Worm (Caenorhabditis elegans): ENCODE data around the gene fbxa-214.
"Not testable (repeated sequence)": the region's sequence is repeated elsewhere in the genome, so short reads cannot be mapped to it uniquely, and the experiment has no call there.

The fbxa-214 gene

DNA sequence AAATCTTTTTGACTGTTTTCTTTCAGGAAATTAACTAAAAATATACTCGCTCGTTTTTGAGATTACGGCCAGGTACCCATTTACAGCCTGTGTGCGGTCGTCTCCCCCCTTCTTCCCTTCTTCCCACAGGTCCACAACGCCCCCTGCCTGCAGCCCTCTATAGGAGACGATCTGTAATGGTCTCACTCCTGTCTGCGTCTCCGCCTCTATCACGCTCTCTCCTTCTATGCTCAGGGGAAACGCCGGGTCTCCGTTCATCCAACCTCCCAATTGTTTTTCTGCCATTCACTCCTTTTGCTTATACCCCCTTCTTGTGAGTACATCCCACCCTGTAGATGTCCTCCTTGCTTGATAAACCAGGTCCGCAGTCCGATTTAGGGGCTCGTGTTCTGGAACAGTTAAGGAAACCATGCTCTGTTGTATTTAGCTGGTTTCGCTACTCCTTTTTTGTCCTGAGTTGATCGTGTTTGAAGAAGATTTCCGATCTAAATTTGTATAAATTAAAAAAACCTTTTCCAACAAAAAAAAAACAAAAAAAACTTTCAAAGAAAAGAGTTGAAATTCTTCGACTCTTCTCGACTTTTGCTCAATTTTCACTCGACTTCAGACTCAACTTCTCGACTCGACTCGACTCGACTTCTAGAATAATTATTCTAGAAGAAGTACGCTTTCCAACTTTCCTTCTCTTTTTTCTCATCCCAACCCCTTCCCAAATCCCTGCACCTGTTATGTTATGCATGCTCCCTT is 31.3 kb downstream of the fbxa-214 start, which contains the start of gene F29G9.1:
TSS of gene F29G9.1 (plus strand) at position 697 of the 747 bp plus-strand sequence.
- not testable (repeated sequence) for TF ChIP-seq hnd-1, F13C5.2, B0310.2 (tag; optimal IDR thresholded peaks at IDR 0.05)

DNA sequence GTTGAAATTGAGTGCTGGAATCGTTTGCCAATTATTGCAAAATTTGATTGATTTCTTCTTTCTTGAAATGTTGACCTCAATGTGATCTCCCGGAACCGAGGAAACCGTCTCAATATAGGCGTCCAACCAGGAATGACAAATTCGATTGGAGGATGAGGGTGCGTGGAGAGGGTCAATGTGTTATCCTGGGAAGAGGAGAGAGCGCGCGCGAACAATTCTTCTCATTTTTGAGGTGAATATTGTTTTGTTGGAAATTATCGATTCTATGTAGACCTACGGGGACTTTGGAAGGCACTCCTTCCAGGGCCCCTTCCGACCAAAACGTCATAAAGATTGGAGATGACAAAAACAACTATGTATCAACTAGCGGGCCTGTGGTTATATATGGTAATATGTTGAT is 33.3 kb downstream of the fbxa-214 start:
- TF ChIP-seq hmbx-1 (tag; optimal IDR thresholded peaks at IDR 0.05) = no peak
- TF ChIP-seq sea-1 (GFP tag; conservative IDR thresholded peaks at IDR 0.05) = no peak
- no peak for TF ChIP-seq ceh-13 (GFP tag; optimal IDR thresholded peaks at IDR 0.05)

DNA sequence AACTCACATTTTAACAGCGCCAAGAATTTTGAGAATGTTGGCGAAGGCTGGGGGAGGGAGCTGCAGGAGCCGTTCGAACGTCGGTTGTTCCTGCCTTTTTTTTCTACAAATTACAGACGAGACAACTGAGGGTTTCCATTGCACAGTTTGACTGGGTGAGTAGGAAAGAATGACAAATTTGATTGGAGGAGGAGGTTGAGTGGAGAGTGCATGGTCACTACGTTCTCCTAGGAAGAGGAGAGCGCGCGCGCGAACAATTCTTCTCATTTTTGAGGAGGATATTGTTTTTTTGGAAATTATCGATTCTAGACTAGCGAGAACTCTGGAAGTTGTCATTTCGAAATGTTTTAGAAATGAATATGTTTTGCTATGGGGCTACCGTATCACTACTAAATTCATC is 35.2 kb downstream of the fbxa-214 start, which contains the start of gene dhs-17:
TSS of gene dhs-17 (minus strand) at position 101 of the 400 bp plus-strand sequence.
- no peak for TF ChIP-seq flt-1 (GFP tag; IDR thresholded peaks at IDR 0.05)
- TF ChIP-seq sea-1 (GFP tag; conservative IDR thresholded peaks at IDR 0.05) = no peak
- no peak for TF ChIP-seq aly-1 (tag; optimal IDR thresholded peaks at IDR 0.05)
- TF ChIP-seq tbx-37 (GFP tag; conservative IDR thresholded peaks at IDR 0.05) = no peak
- TF ChIP-seq B0310.2 (tag; optimal IDR thresholded peaks at IDR 0.05) = no peak
- TF ChIP-seq hmbx-1 (tag; optimal IDR thresholded peaks at IDR 0.05) = no peak
- TF ChIP-seq scrt-1 (GFP tag; IDR thresholded peaks at IDR 0.05) = no peak
- TF ChIP-seq F13C5.2 (tag; optimal IDR thresholded peaks at IDR 0.05) = no peak
- no peak for TF ChIP-seq ama-1 (optimal IDR thresholded peaks at IDR 0.05)
- no peak for TF ChIP-seq hmg-4 (GFP tag; optimal IDR thresholded peaks at IDR 0.05)

DNA sequence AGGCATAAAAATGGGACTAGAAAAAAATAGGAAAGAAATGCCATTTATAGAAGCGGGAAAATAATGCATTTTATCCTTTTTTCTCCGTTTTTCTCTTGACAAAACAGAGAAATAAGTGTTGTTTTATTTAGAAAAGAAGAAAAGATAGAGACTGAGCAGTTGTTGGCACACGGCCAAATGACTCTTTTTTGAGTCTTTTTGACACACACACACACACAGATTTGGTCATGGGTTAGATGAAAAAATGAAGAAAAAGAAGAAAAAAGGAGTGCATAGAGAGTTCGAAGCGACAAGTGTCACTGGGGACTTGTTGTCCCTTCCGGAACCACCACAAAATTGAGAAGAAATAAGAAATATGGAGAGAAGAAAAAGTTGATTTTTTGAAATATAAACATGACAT is 36.4 kb downstream of the fbxa-214 start:
- TF ChIP-seq aly-1 (tag; optimal IDR thresholded peaks at IDR 0.05) = no peak
- TF ChIP-seq hmg-4 (GFP tag; optimal IDR thresholded peaks at IDR 0.05) = no peak
- TF ChIP-seq ama-1 (optimal IDR thresholded peaks at IDR 0.05) = no peak
- no peak for TF ChIP-seq ceh-13 (GFP tag; optimal IDR thresholded peaks at IDR 0.05)
- no peak for TF ChIP-seq B0310.2 (tag; optimal IDR thresholded peaks at IDR 0.05)
- TF ChIP-seq scrt-1 (GFP tag; IDR thresholded peaks at IDR 0.05) = no peak
- TF ChIP-seq tbx-11 (GFP tag; IDR thresholded peaks at IDR 0.05) = no peak
- no peak for TF ChIP-seq ceh-36 (tag; optimal IDR thresholded peaks at IDR 0.05)
- TF ChIP-seq F13C5.2 (tag; optimal IDR thresholded peaks at IDR 0.05) = no peak
- no peak for TF ChIP-seq hmbx-1 (tag; optimal IDR thresholded peaks at IDR 0.05)
- no peak for TF ChIP-seq hnd-1 (tag; optimal IDR thresholded peaks at IDR 0.05)
- no peak for TF ChIP-seq ets-7 (tag; optimal IDR thresholded peaks at IDR 0.05)
- no peak for TF ChIP-seq flt-1 (GFP tag; IDR thresholded peaks at IDR 0.05)
- TF ChIP-seq tbx-37 (GFP tag; conservative IDR thresholded peaks at IDR 0.05) = no peak
- no peak for TF ChIP-seq sea-1 (GFP tag; conservative IDR thresholded peaks at IDR 0.05)
- TF ChIP-seq pes-1 (GFP tag; IDR thresholded peaks at IDR 0.05) = no peak
- no peak for TF ChIP-seq tra-4 (tag; optimal IDR thresholded peaks at IDR 0.05)

DNA sequence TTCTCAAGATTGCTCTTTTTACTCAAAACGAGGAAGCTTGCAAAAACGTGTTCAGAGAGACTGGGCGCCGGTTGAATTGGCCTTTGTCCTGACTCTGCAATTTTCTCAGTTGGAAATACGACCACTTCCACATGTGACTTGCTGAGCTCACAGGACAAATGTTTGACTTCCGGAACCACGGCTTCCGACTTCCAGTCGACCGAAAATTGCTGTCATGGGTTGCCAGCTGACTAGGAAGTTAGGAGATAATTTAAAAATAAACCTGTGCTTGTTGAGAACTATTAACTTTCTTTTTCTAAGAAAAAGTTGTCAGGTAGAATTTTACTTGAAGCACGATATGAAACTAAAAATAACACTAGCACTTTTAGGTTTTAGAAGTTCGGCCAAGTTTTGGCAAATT is 38.3 kb downstream of the fbxa-214 start:
- TF ChIP-seq tbx-11 (GFP tag; IDR thresholded peaks at IDR 0.05) = no peak
- no peak for TF ChIP-seq hmbx-1 (tag; optimal IDR thresholded peaks at IDR 0.05)
- no peak for TF ChIP-seq tbx-37 (GFP tag; conservative IDR thresholded peaks at IDR 0.05)
- no peak for TF ChIP-seq B0310.2 (tag; optimal IDR thresholded peaks at IDR 0.05)
- TF ChIP-seq hnd-1 (tag; optimal IDR thresholded peaks at IDR 0.05) = no peak

DNA sequence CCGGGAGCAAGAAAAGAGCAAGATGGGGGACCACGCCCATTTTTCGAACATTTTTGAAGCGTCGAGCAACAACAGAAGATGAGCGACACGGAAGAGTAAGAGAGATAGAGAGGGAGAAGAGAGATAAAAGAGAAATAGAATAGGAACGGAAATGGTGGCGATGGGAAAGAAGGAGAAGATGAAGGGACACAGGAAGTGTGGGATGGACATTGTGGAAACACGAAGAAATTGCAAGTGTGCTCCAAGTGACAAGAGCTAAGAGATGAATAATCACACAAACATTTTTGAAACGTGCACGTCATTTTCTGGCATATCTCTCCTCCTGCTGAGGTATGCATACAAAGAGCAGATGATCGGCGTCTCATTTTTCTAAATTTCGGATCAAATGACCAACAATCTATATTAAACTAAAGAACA is 39.3 kb downstream of the fbxa-214 start:
- no peak for TF ChIP-seq F13C5.2 (tag; optimal IDR thresholded peaks at IDR 0.05)
- TF ChIP-seq pes-1 (GFP tag; IDR thresholded peaks at IDR 0.05) = no peak
- no peak for TF ChIP-seq sea-1 (GFP tag; conservative IDR thresholded peaks at IDR 0.05)
- TF ChIP-seq scrt-1 (GFP tag; IDR thresholded peaks at IDR 0.05) = no peak
- TF ChIP-seq ets-7 (tag; optimal IDR thresholded peaks at IDR 0.05) = no peak
- no peak for TF ChIP-seq tra-4 (tag; optimal IDR thresholded peaks at IDR 0.05)
- no peak for TF ChIP-seq hmg-4 (GFP tag; optimal IDR thresholded peaks at IDR 0.05)
- TF ChIP-seq tbx-11 (GFP tag; IDR thresholded peaks at IDR 0.05) = no peak
- no peak for TF ChIP-seq tbx-37 (GFP tag; conservative IDR thresholded peaks at IDR 0.05)
- TF ChIP-seq B0310.2 (tag; optimal IDR thresholded peaks at IDR 0.05) = no peak
- TF ChIP-seq hnd-1 (tag; optimal IDR thresholded peaks at IDR 0.05) = no peak
- no peak for TF ChIP-seq ama-1 (optimal IDR thresholded peaks at IDR 0.05)
- no peak for TF ChIP-seq hmbx-1 (tag; optimal IDR thresholded peaks at IDR 0.05)
- TF ChIP-seq ceh-36 (tag; optimal IDR thresholded peaks at IDR 0.05) = no peak
- no peak for TF ChIP-seq ceh-13 (GFP tag; optimal IDR thresholded peaks at IDR 0.05)
- no peak for TF ChIP-seq flt-1 (GFP tag; IDR thresholded peaks at IDR 0.05)
- TF ChIP-seq aly-1 (tag; optimal IDR thresholded peaks at IDR 0.05) = no peak

DNA sequence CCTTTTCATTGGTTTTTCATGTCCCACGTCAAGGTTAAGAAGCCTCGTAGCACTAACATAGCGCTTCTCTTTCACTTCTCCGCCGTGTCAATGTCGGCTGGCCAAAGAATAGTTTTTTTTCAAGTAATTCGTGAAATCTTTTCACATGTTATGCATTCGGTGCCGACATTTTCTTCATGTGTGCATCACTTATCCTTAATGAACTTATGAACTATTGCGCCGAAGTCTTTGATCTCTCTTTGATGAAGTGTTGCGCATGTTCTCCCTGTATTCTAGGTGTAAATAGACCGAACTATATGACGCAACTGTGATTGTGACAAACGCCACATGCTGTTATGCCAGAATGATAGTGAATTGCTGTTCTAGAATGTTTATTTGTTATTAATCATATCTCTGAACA is 47.8 kb downstream of the fbxa-214 start:
- TF ChIP-seq tbx-11 (GFP tag; IDR thresholded peaks at IDR 0.05) (no peak), pes-1 (GFP tag; IDR thresholded peaks at IDR 0.05) (no peak), ceh-36 (tag; optimal IDR thresholded peaks at IDR 0.05) (no peak), ceh-13 (GFP tag; optimal IDR thresholded peaks at IDR 0.05) (no peak), scrt-1 (GFP tag; IDR thresholded peaks at IDR 0.05) (no peak), flt-1 (GFP tag; IDR thresholded peaks at IDR 0.05) (no peak), aly-1 (tag; optimal IDR thresholded peaks at IDR 0.05) (no peak), F13C5.2 (tag; optimal IDR thresholded peaks at IDR 0.05) (no peak)

DNA sequence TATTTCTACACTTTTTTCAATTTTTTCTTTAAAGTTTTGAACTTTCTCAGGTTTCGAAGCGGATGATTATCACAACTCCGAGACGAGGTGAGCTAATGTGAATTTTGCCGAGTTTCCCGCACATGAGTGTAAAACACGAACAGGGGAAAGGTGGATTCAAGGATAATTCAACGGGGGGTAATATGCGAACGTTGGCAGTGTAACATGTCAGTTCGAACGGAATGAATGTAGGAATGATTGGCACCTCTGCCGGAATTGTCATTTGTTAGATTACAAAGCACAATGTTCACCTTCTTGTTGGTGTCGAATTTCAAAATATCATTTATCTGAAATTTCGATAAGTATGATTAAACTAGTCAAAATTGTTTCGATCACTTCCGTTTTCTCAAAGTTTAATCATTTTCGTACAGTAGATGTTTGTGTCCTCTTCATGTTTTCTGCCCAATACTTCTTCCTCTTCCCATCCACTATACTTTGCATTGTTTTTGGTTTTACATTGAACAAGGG is 50.9 kb downstream of the fbxa-214 start, which contains the start of gene picc-1:
TSS of gene picc-1 (plus strand) at position 51 of the 507 bp plus-strand sequence.
- TF ChIP-seq ceh-13 (GFP tag; optimal IDR thresholded peaks at IDR 0.05) (no peak), scrt-1 (GFP tag; IDR thresholded peaks at IDR 0.05) (no peak), sea-1 (GFP tag; conservative IDR thresholded peaks at IDR 0.05) (no peak), ets-7 (tag; optimal IDR thresholded peaks at IDR 0.05) (no peak), tra-4 (tag; optimal IDR thresholded peaks at IDR 0.05) (no peak), tbx-37 (GFP tag; conservative IDR thresholded peaks at IDR 0.05) (no peak), pes-1 (GFP tag; IDR thresholded peaks at IDR 0.05) (no peak), B0310.2 (tag; optimal IDR thresholded peaks at IDR 0.05) (no peak), ceh-36 (tag; optimal IDR thresholded peaks at IDR 0.05) (no peak), flt-1 (GFP tag; IDR thresholded peaks at IDR 0.05) (no peak), hnd-1 (tag; optimal IDR thresholded peaks at IDR 0.05) (no peak), aly-1 (tag; optimal IDR thresholded peaks at IDR 0.05) (no peak)

Measured in whole organism, early embryonic.